Worm (Caenorhabditis elegans) whole organism, L2 larva: Measurements from ENCODE around the gene urm-1.

Experiments used
- C34F6.9 ChIP-seq: fragments of 150-350 bp; optimal IDR thresholded peaks from 2 replicates; lab custom pipeline; 2014; ENCODE audit warnings: missing biosample characterization, missing genetic modification characterization
- F13H6.1 ChIP-seq: sonication (generic microtip); optimal IDR thresholded peaks from 2 replicates; lab custom pipeline; 2016; ENCODE audit warnings: missing genetic modification characterization, missing compliant biosample characterization
- R02D3.7 ChIP-seq: fragments of 150-350 bp; optimal IDR thresholded peaks from 2 replicates; lab custom pipeline; 2014; ENCODE audit warnings: missing biosample characterization, missing genetic modification characterization
- Y55F3AM.14 ChIP-seq: fragments of 200-800 bp; sonication (Bioruptor generic); optimal IDR thresholded peaks from 2 replicates; lab custom pipeline; 2018; ENCODE audit warnings: mild to moderate bottlenecking, missing genetic modification characterization, missing compliant biosample characterization
- ZK546.5 ChIP-seq: sonication (generic microtip); optimal IDR thresholded peaks from 2 replicates; lab custom pipeline; 2017; ENCODE audit warnings: missing biosample characterization, missing genetic modification characterization
- aly-2 ChIP-seq: fragments of 150-350 bp; optimal IDR thresholded peaks from 2 replicates; lab custom pipeline; 2014; ENCODE audit warnings: missing biosample characterization, missing genetic modification characterization
- ama-1 ChIP-seq: fragments of 150-350 bp; optimal IDR thresholded peaks from 2 replicates; lab custom pipeline; 2018; ENCODE audit warnings: inconsistent platforms
- blmp-1 ChIP-seq: sonication (generic microtip); optimal IDR thresholded peaks from 2 replicates; lab custom pipeline; 2017; ENCODE audit warnings: missing genetic modification characterization, mild to moderate bottlenecking, missing compliant biosample characterization, antibody characterized with exemption, moderate library complexity; ENCODE audit not compliant: insufficient read depth
- ceh-16 ChIP-seq: fragments of 150-350 bp; optimal IDR thresholded peaks from 2 replicates; lab custom pipeline; 2014; ENCODE audit warnings: missing biosample characterization, missing genetic modification characterization
- crh-2 ChIP-seq: sonication (generic microtip); optimal IDR thresholded peaks from 2 replicates; lab custom pipeline; 2017; ENCODE audit warnings: missing biosample characterization, missing genetic modification characterization
- dmd-4 ChIP-seq: sonication (generic microtip); optimal IDR thresholded peaks from 2 replicates; lab custom pipeline; 2017; ENCODE audit warnings: missing biosample characterization, missing genetic modification characterization
- egl-27 ChIP-seq: sonication (generic microtip); optimal IDR thresholded peaks from 3 replicates; lab custom pipeline; 2017; ENCODE audit warnings: missing biosample characterization, missing genetic modification reagents, missing genetic modification characterization
- elt-1 ChIP-seq: fragments of 150-350 bp; optimal IDR thresholded peaks from 2 replicates; lab custom pipeline; 2014; ENCODE audit warnings: missing biosample characterization, missing genetic modification characterization
- elt-3 ChIP-seq: sonication (generic microtip); optimal IDR thresholded peaks from 2 replicates; lab custom pipeline; 2017; ENCODE audit warnings: missing biosample characterization, missing genetic modification characterization
- fos-1 ChIP-seq: fragments of 150-350 bp; optimal IDR thresholded peaks from 2 replicates; lab custom pipeline; 2014; ENCODE audit warnings: missing biosample characterization, missing genetic modification characterization
- gmeb-1 ChIP-seq: fragments of 150-350 bp; optimal IDR thresholded peaks from 2 replicates; lab custom pipeline; 2014; ENCODE audit warnings: missing biosample characterization, missing genetic modification characterization
- lin-13 ChIP-seq: fragments of 150-350 bp; optimal IDR thresholded peaks from 2 replicates; lab custom pipeline; 2014; ENCODE audit warnings: missing biosample characterization, missing genetic modification reagents, missing genetic modification characterization
- lsy-2 ChIP-seq, 2 experiments: fragments of 150-350 bp in 1 of 2; sonication (generic microtip) in 1 of 2; optimal IDR thresholded peaks; 2 replicates each; lab custom pipeline; 2014 to 2017; ENCODE audit warnings: missing biosample characterization in 2 of 2, missing genetic modification characterization in 2 of 2
- mab-5 ChIP-seq: fragments of 150-350 bp; optimal IDR thresholded peaks from 2 replicates; lab custom pipeline; 2014; ENCODE audit warnings: missing biosample characterization, missing genetic modification characterization
- mdl-1 ChIP-seq, 2 experiments: fragments of 150-350 bp in 1 of 2; sonication (generic microtip) in 1 of 2; optimal IDR thresholded peaks; 2 replicates each; lab custom pipeline; 2017; ENCODE audit warnings: missing biosample characterization in 2 of 2, missing genetic modification characterization in 2 of 2
- nhr-10 ChIP-seq: sonication (generic microtip); optimal IDR thresholded peaks from 2 replicates; lab custom pipeline; 2017; ENCODE audit warnings: missing biosample characterization, missing genetic modification characterization
- nhr-11 ChIP-seq: fragments of 150-350 bp; optimal IDR thresholded peaks from 2 replicates; lab custom pipeline; 2014; ENCODE audit warnings: missing biosample characterization, missing genetic modification characterization
- nhr-12 ChIP-seq: fragments of 150-350 bp; optimal IDR thresholded peaks from 2 replicates; lab custom pipeline; 2014; ENCODE audit warnings: missing biosample characterization, missing genetic modification characterization
- nhr-129 ChIP-seq: fragments of 150-350 bp; optimal IDR thresholded peaks from 2 replicates; lab custom pipeline; 2014; ENCODE audit warnings: missing biosample characterization, missing genetic modification characterization
- nhr-21 ChIP-seq: fragments of 150-350 bp; optimal IDR thresholded peaks from 2 replicates; lab custom pipeline; 2014; ENCODE audit warnings: missing biosample characterization, missing genetic modification characterization
- nhr-23 ChIP-seq: fragments of 150-350 bp; optimal IDR thresholded peaks from 2 replicates; lab custom pipeline; 2014; ENCODE audit warnings: missing biosample characterization, missing genetic modification reagents, missing genetic modification characterization
- nhr-237 ChIP-seq: fragments of 150-350 bp; optimal IDR thresholded peaks from 2 replicates; lab custom pipeline; 2014; ENCODE audit warnings: missing biosample characterization, missing genetic modification characterization
- nhr-25 ChIP-seq: fragments of 150-350 bp; sonication (generic microtip); optimal IDR thresholded peaks from 3 replicates; lab custom pipeline; 2014; ENCODE audit warnings: missing biosample characterization, missing genetic modification characterization
- nhr-6 ChIP-seq: fragments of 150-350 bp; optimal IDR thresholded peaks from 2 replicates; lab custom pipeline; 2014; ENCODE audit warnings: missing biosample characterization, missing genetic modification characterization
- sem-4 ChIP-seq: fragments of 150-350 bp; optimal IDR thresholded peaks from 2 replicates; lab custom pipeline; 2014; ENCODE audit warnings: missing biosample characterization, missing genetic modification reagents, missing genetic modification characterization
- sma-3 ChIP-seq: sonication (generic microtip); optimal IDR thresholded peaks from 2 replicates; lab custom pipeline; 2016; ENCODE audit warnings: missing genetic modification reagents, missing genetic modification characterization, missing compliant biosample characterization
- sma-9 ChIP-seq, 2 experiments: fragments of 150-350 bp in 1 of 2; sonication (generic microtip) in 1 of 2; optimal IDR thresholded peaks; 2 replicates each; lab custom pipeline; 2014 to 2016; ENCODE audit warnings: missing genetic modification characterization in 2 of 2, mild to moderate bottlenecking in 1 of 2, missing biosample characterization in 1 of 2, missing compliant biosample characterization in 1 of 2, missing genetic modification reagents in 1 of 2, moderate library complexity in 1 of 2
- snpc-4 ChIP-seq: fragments of 150-350 bp; optimal IDR thresholded peaks from 2 replicates; lab custom pipeline; 2014; ENCODE audit warnings: missing biosample characterization, missing genetic modification characterization
- unc-39 ChIP-seq: fragments of 150-350 bp; optimal IDR thresholded peaks from 2 replicates; lab custom pipeline; 2014; ENCODE audit warnings: missing biosample characterization, missing genetic modification characterization
- unc-55 ChIP-seq: fragments of 150-350 bp; sonication (generic microtip); optimal IDR thresholded peaks from 3 replicates; lab custom pipeline; 2014; ENCODE audit warnings: missing biosample characterization, missing genetic modification reagents, missing genetic modification characterization
- unc-62 ChIP-seq: fragments of 150-350 bp; optimal IDR thresholded peaks from 2 replicates; lab custom pipeline; 2014; ENCODE audit warnings: missing biosample characterization, missing genetic modification reagents, missing genetic modification characterization
- zag-1 ChIP-seq: fragments of 150-350 bp; optimal IDR thresholded peaks from 2 replicates; lab custom pipeline; 2014; ENCODE audit warnings: missing biosample characterization, missing genetic modification characterization
- ztf-1 ChIP-seq: fragments of 200-800 bp; sonication (Bioruptor generic); conservative IDR thresholded peaks from 2 replicates; pipeline ENCODE4 v1.3.6; 2022; ENCODE audit warnings: missing genetic modification characterization, missing compliant biosample characterization
- ztf-11 ChIP-seq: sonication (generic microtip); optimal IDR thresholded peaks from 2 replicates; lab custom pipeline; 2017; ENCODE audit warnings: missing biosample characterization, missing genetic modification characterization
- ztf-4 ChIP-seq: fragments of 150-350 bp; optimal IDR thresholded peaks from 2 replicates; lab custom pipeline; 2014; ENCODE audit warnings: missing biosample characterization, missing genetic modification characterization

urm-1 gene

ce11 chrIII:10506699-10507248 lies 1.5 kb downstream of the urm-1 start, which contains the start of the genes sip-1 and sly-1:
Gene sip-1 (minus strand): TSS chrIII:10506801.
Gene sly-1 (plus strand): TSS chrIII:10507058.
- TF ChIP-seq crh-2 = peak; percentile 97
- no peak for TF ChIP-seq Y55F3AM.14 (GFP tag; lab: Kevin White, UChicago)
- TF ChIP-seq nhr-21 (tag; lab: Kevin White, UChicago) = peak; percentile 58
- peak; percentile 49 for TF ChIP-seq nhr-10
- no peak for TF ChIP-seq dmd-4 (tag; lab: Kevin White, UChicago)
- peak; percentile 38 for TF ChIP-seq sem-4 (tag; lab: Kevin White, UChicago)
- no peak for TF ChIP-seq unc-62 (GFP tag; lab: Kevin White, UChicago)
- TF ChIP-seq sma-3 (GFP tag; lab: Kevin White, UChicago) = peak; percentile 67
- TF ChIP-seq lin-13 (GFP tag; lab: Kevin White, UChicago) = peak; percentile 86
- no peak for TF ChIP-seq nhr-23 (tag; lab: Kevin White, UChicago)
- TF ChIP-seq zag-1 = no peak
- peak; percentile 96 for TF ChIP-seq gmeb-1
- TF ChIP-seq nhr-25 (tag; lab: Kevin White, UChicago) = peak; percentile 82
- peak; percentile 58 for TF ChIP-seq nhr-6 (tag; lab: Kevin White, UChicago)
- TF ChIP-seq sma-9 (GFP tag; optimal IDR thresholded peaks at IDR 0.05; lab: Kevin White, UChicago) = peak; percentile 70
- no peak for TF ChIP-seq sma-9 (tag; optimal IDR thresholded peaks at IDR 0.05; lab: Kevin White, UChicago)
- TF ChIP-seq egl-27 (tag; lab: Kevin White, UChicago) = peak; percentile 44
- TF ChIP-seq R02D3.7 (tag; lab: Kevin White, UChicago) = peak; percentile 70
- peak; percentile 73 for TF ChIP-seq mab-5 (tag; lab: Kevin White, UChicago)
- TF ChIP-seq ztf-11 (tag; lab: Kevin White, UChicago) = no peak
- TF ChIP-seq mdl-1 (tag; optimal IDR thresholded peaks at IDR 0.05; lab: Kevin White, UChicago) = peak in 1 of 2 experiments; percentile 17
- no peak for TF ChIP-seq ceh-16 (tag; lab: Kevin White, UChicago)
- TF ChIP-seq fos-1 = peak; percentile 74
- TF ChIP-seq nhr-11 = no peak
- peak; percentile 97 for TF ChIP-seq C34F6.9 (tag; lab: Kevin White, UChicago)
- TF ChIP-seq lsy-2 (tag; optimal IDR thresholded peaks at IDR 0.05; lab: Kevin White, UChicago) = peak; percentile 82 to 93
- TF ChIP-seq unc-55 (GFP tag; lab: Kevin White, UChicago) = peak; percentile 91
- no peak for TF ChIP-seq blmp-1 (tag; lab: Kevin White, UChicago)
- TF ChIP-seq nhr-237 (tag; lab: Kevin White, UChicago) = no peak
- peak; percentile 36 for TF ChIP-seq ama-1 (lab: Kevin White, UChicago)
- TF ChIP-seq F13H6.1 = peak; percentile 60
- peak; percentile 34 for TF ChIP-seq nhr-129
- no peak for TF ChIP-seq ztf-4 (tag; lab: Kevin White, UChicago)
- TF ChIP-seq unc-39 (tag; lab: Kevin White, UChicago) = no peak
- TF ChIP-seq nhr-12 (tag; lab: Kevin White, UChicago) = no peak
- peak; percentile 16 for TF ChIP-seq snpc-4 (tag; lab: Kevin White, UChicago)

ce11 chrIII:10512570-10512969 lies 7.3 kb downstream of the urm-1 start:
- TF ChIP-seq elt-3 (tag; lab: Kevin White, UChicago) = no peak
- no peak for TF ChIP-seq nhr-6 (tag; lab: Kevin White, UChicago)
- TF ChIP-seq sma-3 (GFP tag; lab: Kevin White, UChicago) = no peak
- TF ChIP-seq nhr-23 (tag; lab: Kevin White, UChicago) = no peak
- no peak for TF ChIP-seq sem-4 (tag; lab: Kevin White, UChicago)
- no peak for TF ChIP-seq ztf-1 (GFP tag; lab: Robert Waterston, UW)
- TF ChIP-seq aly-2 = no peak
- TF ChIP-seq elt-1 = no peak
- no peak for TF ChIP-seq unc-55 (GFP tag; lab: Kevin White, UChicago)
- no peak for TF ChIP-seq C34F6.9 (tag; lab: Kevin White, UChicago)
- TF ChIP-seq lsy-2 (tag; optimal IDR thresholded peaks at IDR 0.05; lab: Kevin White, UChicago) = no peak
- no peak for TF ChIP-seq ZK546.5
- TF ChIP-seq gmeb-1 = no peak
- no peak for TF ChIP-seq egl-27 (tag; lab: Kevin White, UChicago)
- TF ChIP-seq, all 48 proteins: peak for 0
